Worm (Caenorhabditis elegans) whole organism, midembryonic: ENCODE results near the gene nhr-97.
"Not testable (repeated sequence)": the region's sequence is repeated elsewhere in the genome, so short reads cannot be mapped to it uniquely, and the experiment has no call there.

Experiments used
- T22C8.4 ChIP-seq: fragments of 200-800 bp; sonication (Bioruptor generic); IDR thresholded peaks from 2 replicates; pipeline ENCODE4 v1.3.6; 2022; ENCODE audit warnings: missing genetic modification characterization, missing compliant biosample characterization
- cog-1 ChIP-seq: sonication (generic microtip); optimal IDR thresholded peaks from 2 replicates; lab custom pipeline; 2016; ENCODE audit warnings: missing genetic modification characterization, missing compliant biosample characterization
- flt-1 ChIP-seq: fragments of 200-800 bp; sonication (Bioruptor generic); IDR thresholded peaks from 2 replicates; pipeline ENCODE4 v1.3.6; 2022; ENCODE audit warnings: missing genetic modification characterization, missing compliant biosample characterization
- klf-2 ChIP-seq: fragments of 200-800 bp; sonication (Bioruptor generic); conservative IDR thresholded peaks from 2 replicates; pipeline ENCODE4 v1.3.6; 2022; ENCODE audit warnings: missing genetic modification reagents, missing genetic modification characterization, missing compliant biosample characterization
- med-1 ChIP-seq: sonication (generic microtip); optimal IDR thresholded peaks from 2 replicates; lab custom pipeline; 2017; ENCODE audit warnings: missing genetic modification characterization, mild to moderate bottlenecking, missing compliant biosample characterization, antibody characterized with exemption, missing genetic modification reagents; ENCODE audit not compliant: insufficient read depth
- ref-1 ChIP-seq: fragments of 200-800 bp; sonication (Bioruptor generic); conservative IDR thresholded peaks from 2 replicates; pipeline ENCODE4 v1.3.6; 2022; ENCODE audit warnings: missing genetic modification reagents, missing genetic modification characterization, missing compliant biosample characterization
- tab-1 ChIP-seq: fragments of 200-800 bp; sonication (Bioruptor generic); IDR thresholded peaks from 2 replicates; pipeline ENCODE4 v1.3.6; 2022; ENCODE audit warnings: missing genetic modification characterization, missing compliant biosample characterization
- ztf-23 ChIP-seq: fragments of 200-800 bp; sonication (Bioruptor generic); IDR thresholded peaks from 2 replicates; pipeline ENCODE4 v1.3.6; 2022; ENCODE audit warnings: missing genetic modification reagents, missing genetic modification characterization, missing compliant biosample characterization
- ztf-29 ChIP-seq: fragments of 200-800 bp; sonication (Bioruptor generic); IDR thresholded peaks from 2 replicates; pipeline ENCODE4 v1.3.6; 2022; ENCODE audit warnings: missing genetic modification reagents, missing genetic modification characterization, missing compliant biosample characterization

nhr-97 gene

ce11 chrIV:9766250-9766649, 8.8 kb downstream of the nhr-97 start, which contains the start of gene ssp-36:
ssp-36 (minus strand) TSS chrIV:9766350.
- TF ChIP-seq cog-1 (tag; lab: Kevin White, UChicago), result no peak
- TF ChIP-seq T22C8.4 (GFP tag; lab: Robert Waterston, UW), result no peak
- no peak for TF ChIP-seq ref-1 (GFP tag; lab: Robert Waterston, UW)
- no peak for TF ChIP-seq ztf-29 (GFP tag; lab: Robert Waterston, UW)
- no peak for TF ChIP-seq ztf-23 (GFP tag; lab: Robert Waterston, UW)
- TF ChIP-seq med-1, result no peak
- no peak for TF ChIP-seq flt-1 (GFP tag; lab: Robert Waterston, UW)
- TF ChIP-seq tab-1 (GFP tag; lab: Robert Waterston, UW), result no peak
- no peak for TF ChIP-seq klf-2 (GFP tag; lab: Robert Waterston, UW)

- TF ChIP-seq cog-1 (tag; lab: Kevin White, UChicago); med-1; T22C8.4 (GFP tag; lab: Robert Waterston, UW): not testable (repeated sequence)
Measured at ce11 chrIV:9767054-9767453, 9.6 kb downstream of the nhr-97 start, which contains the start of gene msp-79. msp-79 (minus strand) TSS chrIV:9767154.

DNA sequence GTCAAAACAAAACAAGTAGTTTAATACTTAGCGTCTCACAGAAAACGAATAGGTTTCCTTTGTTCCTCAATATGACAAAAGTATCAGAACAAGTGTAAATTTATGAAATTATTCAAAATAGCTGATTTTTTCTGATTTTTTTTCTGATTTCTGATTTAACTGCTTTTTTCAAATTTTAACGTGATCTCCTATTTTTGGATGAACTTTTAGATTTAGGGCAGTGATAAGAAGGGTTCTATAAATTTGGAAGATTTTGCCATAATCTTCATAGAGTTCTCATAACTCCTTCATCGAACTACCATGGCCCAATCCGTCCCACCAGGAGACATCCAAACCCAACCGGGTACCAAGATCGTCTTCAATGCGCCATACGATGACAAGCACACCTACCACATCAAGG, 12.3 kb downstream of the nhr-97 start, which contains the start of gene msp-78:
Gene msp-78, plus strand, starts transcription at position 301 of the 400 bp plus-strand sequence.
- TF ChIP-seq ztf-23 (GFP tag; lab: Robert Waterston, UW); ref-1 (GFP tag; lab: Robert Waterston, UW); cog-1 (tag; lab: Kevin White, UChicago): not testable (repeated sequence)

DNA sequence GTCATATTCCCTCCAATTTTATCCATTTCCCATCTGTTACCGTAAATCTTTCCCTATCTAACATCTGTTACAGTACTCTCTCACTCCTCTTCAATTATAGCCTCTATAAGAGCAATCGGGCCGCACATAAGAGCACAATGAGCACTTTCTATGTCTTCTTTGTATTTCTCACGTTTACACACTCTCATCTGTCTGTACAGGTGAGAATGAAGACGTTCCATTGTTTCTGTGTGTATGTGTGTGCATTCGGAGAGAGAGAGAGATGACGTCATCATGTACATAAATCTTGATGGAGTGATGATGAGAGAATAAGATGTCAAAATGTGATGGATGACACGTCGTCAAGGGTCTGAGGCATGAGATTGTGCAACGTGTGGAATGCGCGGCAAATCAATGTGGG, 13.4 kb downstream of the nhr-97 start:
- TF ChIP-seq cog-1 (tag; lab: Kevin White, UChicago) (peak; percentile 11), ztf-23 (GFP tag; lab: Robert Waterston, UW) (no peak)

DNA sequence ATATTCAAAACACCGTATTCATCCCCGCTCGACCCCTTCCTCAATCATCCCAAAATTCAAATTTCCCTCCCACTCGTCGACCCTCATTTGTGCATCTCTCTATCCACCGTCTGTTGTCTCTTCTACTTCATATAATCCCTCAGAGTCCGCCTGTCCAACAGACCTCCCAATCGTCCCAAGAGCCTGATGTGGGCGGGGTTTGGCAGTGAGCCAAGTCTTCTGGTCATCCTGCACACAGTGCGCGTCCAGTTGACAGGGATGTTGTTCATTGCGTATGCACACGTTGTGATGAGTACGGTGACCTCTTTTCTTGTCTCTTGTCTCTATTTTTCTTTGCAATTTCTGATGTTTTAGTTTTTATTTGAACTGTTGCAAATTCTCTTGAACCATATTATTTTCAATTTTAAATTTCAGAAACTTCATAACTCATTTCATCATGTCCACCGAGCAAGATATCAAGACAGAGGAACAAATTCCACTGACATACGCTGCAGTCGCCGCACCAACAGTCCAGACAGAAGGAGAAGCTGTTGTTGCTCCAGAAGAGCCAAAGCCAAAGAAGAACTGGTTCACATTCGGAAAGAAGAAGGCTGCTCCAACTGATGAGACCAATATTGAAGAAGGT, 14.8 kb downstream of the nhr-97 start, which contains the start of gene cav-1:
Gene cav-1, plus strand, starts transcription at position 415 of the 625 bp plus-strand sequence.
- TF ChIP-seq flt-1 (GFP tag; lab: Robert Waterston, UW), result 0 out of 2 replicates have a peak, but pooled peaks have one; percentile 10
- TF ChIP-seq cog-1 (tag; lab: Kevin White, UChicago), result no peak

DNA sequence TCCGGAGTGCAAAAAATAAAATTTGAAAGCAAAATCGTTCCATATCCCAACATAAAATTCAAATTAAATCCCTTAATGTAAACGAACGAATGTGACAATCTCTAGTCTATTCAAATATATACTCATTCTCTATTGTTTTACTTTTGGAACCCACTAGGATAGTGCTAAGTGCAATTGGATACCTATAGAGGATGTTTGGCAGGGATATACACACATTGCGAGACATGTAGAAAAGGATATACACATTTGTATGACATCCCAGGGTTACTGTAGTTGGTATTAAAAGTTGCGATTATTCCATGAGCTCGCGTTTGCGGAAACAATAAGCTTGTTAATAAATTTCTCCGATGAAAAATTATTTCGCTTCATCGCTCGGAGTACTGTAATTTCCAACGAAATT, 16.0 kb downstream of the nhr-97 start:
- TF ChIP-seq flt-1 (GFP tag; lab: Robert Waterston, UW) (peak; percentile 41; the same call in 1 of the 2 replicates), ztf-29 (GFP tag; lab: Robert Waterston, UW) (no peak)

ce11 chrIV:9777535-9777934, 20.1 kb downstream of the nhr-97 start, which contains the start of gene sna-2:
sna-2 (minus strand) TSS chrIV:9777634.
- no peak for TF ChIP-seq flt-1 (GFP tag; lab: Robert Waterston, UW)
- TF ChIP-seq ztf-29 (GFP tag; lab: Robert Waterston, UW), result no peak
- TF ChIP-seq ztf-23 (GFP tag; lab: Robert Waterston, UW), result no peak
- no peak for TF ChIP-seq med-1
- no peak for TF ChIP-seq klf-2 (GFP tag; lab: Robert Waterston, UW)
- TF ChIP-seq T22C8.4 (GFP tag; lab: Robert Waterston, UW), result no peak
- no peak for TF ChIP-seq tab-1 (GFP tag; lab: Robert Waterston, UW)
- TF ChIP-seq ref-1 (GFP tag; lab: Robert Waterston, UW), result no peak
- TF ChIP-seq cog-1 (tag; lab: Kevin White, UChicago), result no peak

DNA sequence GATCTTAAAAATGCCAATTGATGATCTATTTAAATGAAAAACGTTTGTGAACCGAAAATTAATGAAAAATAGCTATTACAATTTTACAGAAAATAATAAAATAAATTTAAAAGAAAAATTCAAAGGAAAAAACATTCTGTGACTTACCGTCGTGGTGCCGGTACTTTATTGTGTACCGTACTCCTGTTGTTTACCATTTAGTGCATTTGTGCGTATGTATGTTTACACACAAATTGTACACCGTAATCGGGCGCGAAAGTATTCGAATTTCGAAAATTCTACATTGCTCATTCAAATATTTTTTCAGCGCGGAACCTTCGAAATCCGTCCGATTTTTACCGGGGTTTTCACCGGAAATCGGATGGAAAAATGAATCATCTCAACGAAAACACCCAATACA, 20.6 kb downstream of the nhr-97 start, which contains the start of gene T13F2.6:
Gene T13F2.6, plus strand, starts transcription at position 306 of the 400 bp plus-strand sequence.
- TF ChIP-seq cog-1 (tag; lab: Kevin White, UChicago), result no peak
- no peak for TF ChIP-seq flt-1 (GFP tag; lab: Robert Waterston, UW)
- no peak for TF ChIP-seq ztf-29 (GFP tag; lab: Robert Waterston, UW)
- no peak for TF ChIP-seq med-1
- TF ChIP-seq ztf-23 (GFP tag; lab: Robert Waterston, UW), result no peak
- no peak for TF ChIP-seq klf-2 (GFP tag; lab: Robert Waterston, UW)
- no peak for TF ChIP-seq T22C8.4 (GFP tag; lab: Robert Waterston, UW)
- TF ChIP-seq tab-1 (GFP tag; lab: Robert Waterston, UW), result no peak
- no peak for TF ChIP-seq ref-1 (GFP tag; lab: Robert Waterston, UW)

DNA sequence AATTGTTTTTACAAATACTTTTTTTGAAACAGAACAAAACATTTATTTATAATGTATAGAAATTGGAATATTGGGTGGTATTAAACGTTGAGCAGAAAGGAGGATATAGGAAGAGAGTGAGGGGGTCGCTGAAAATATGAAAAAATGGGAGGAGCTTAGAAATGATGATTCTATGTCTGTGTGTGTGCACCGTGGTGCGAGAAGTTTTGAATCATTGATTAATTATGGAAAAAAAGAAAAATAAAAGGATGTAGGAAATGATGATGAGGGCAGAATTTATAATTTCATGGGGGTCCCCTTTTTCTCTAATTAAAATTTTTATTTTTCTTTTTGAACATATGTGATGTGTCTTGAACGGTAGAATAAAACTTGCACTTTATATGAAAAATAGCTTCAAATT, 27.2 kb downstream of the nhr-97 start, which contains the start of gene sre-4:
Gene sre-4, minus strand, starts transcription at position 101 of the 400 bp plus-strand sequence.
- TF ChIP-seq flt-1 (GFP tag; lab: Robert Waterston, UW) (no peak), T22C8.4 (GFP tag; lab: Robert Waterston, UW) (no peak), cog-1 (tag; lab: Kevin White, UChicago) (no peak), klf-2 (GFP tag; lab: Robert Waterston, UW) (no peak), ztf-23 (GFP tag; lab: Robert Waterston, UW) (no peak), ref-1 (GFP tag; lab: Robert Waterston, UW) (no peak), med-1 (no peak), ztf-29 (GFP tag; lab: Robert Waterston, UW) (no peak), tab-1 (GFP tag; lab: Robert Waterston, UW) (no peak)

ce11 chrIV:9789496-9789895, 32.1 kb downstream of the nhr-97 start, which contains the start of gene T13F2.4:
T13F2.4 (plus strand) TSS chrIV:9789796.
- TF ChIP-seq ref-1 (GFP tag; lab: Robert Waterston, UW), result no peak
- TF ChIP-seq flt-1 (GFP tag; lab: Robert Waterston, UW), result no peak
- no peak for TF ChIP-seq ztf-23 (GFP tag; lab: Robert Waterston, UW)
- no peak for TF ChIP-seq tab-1 (GFP tag; lab: Robert Waterston, UW)
- TF ChIP-seq klf-2 (GFP tag; lab: Robert Waterston, UW), result no peak
